Worm (Caenorhabditis elegans): Measurements from ENCODE around the gene acr-16.

acr-16 gene

DNA sequence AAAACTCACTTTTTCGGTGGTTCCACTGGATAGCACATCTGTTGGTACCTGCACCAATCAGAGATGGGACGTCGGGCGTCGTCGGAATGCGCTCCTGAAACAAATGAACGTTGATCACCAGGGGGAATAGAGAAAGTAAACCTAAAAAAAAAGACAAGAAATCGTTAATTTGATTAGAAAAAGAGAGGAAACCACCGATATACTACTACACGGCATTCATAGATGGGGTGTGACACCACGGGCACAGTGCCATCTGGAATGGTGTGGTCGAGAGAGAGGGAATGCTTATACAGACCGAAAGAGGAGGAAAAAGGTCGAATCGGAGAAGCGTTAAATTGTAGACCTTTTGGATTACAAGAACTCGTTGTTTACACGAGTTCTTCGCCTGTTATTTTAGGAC, 27.1 kb downstream of the acr-16 start, which contains the start of gene C10B5.3:
Gene C10B5.3 (minus strand): TSS at position 101 of the 400 bp plus-strand sequence.
- TF ChIP-seq aly-2 (tag; optimal IDR thresholded peaks at IDR 0.05) (no peak), unc-62 (GFP tag; optimal IDR thresholded peaks at IDR 0.05) (no peak), lin-15B (tag; optimal IDR thresholded peaks at IDR 0.05) (no peak), fkh-10 (GFP tag; optimal IDR thresholded peaks at IDR 0.05) (no peak), egl-27 (tag; optimal IDR thresholded peaks at IDR 0.05) (no peak), nhr-43 (tag; optimal IDR thresholded peaks at IDR 0.05; ENCODE audit: poor library complexity, severe bottlenecking) (no peak), elt-1 (tag; optimal IDR thresholded peaks at IDR 0.05) (no peak), fos-1 (tag; optimal IDR thresholded peaks at IDR 0.05) (no peak), snpc-4 (tag; optimal IDR thresholded peaks at IDR 0.05) (no peak), jun-1 (tag; optimal IDR thresholded peaks at IDR 0.05) (no peak), nhr-77 (tag; optimal IDR thresholded peaks at IDR 0.05) (no peak), lsy-12 (tag; optimal IDR thresholded peaks at IDR 0.05) (no peak), nhr-11 (tag; optimal IDR thresholded peaks at IDR 0.05) (no peak), nhr-12 (tag; optimal IDR thresholded peaks at IDR 0.05) (no peak), nhr-23 (tag; optimal IDR thresholded peaks at IDR 0.05) (no peak), lin-39 (tag; optimal IDR thresholded peaks at IDR 0.05) (no peak), tbx-2 (tag; optimal IDR thresholded peaks at IDR 0.05) (no peak), ztf-4 (tag; optimal IDR thresholded peaks at IDR 0.05) (no peak)

DNA sequence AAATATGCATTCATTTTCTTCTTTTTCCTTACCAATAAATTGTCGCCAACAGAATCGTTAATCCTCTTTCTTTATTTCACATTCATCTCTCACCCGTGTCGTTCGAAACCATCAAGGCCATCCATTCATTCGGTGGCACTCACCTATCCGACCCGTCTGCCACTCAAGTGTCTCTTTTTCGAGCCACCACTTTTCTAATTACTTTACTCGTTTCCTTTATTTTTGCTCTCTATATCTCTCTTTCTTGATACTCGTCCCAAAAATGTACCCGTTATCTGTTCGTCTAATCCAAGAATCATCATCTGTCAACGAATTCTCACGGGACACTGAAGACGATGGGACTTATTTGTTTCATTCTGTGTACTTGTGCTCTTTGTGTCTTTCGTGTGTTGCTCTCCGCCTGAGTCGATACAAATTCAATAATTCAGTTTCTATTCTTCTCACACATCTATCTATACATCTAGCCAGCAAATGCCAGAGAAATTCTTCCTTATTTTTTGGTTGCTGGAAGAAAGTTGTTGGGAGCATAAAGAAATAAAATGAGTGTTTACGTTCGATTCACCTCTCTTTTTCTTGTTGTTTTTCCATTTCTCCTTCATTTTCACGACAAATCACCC, 31.8 kb downstream of the acr-16 start:
- no peak for TF ChIP-seq snpc-4 (tag; optimal IDR thresholded peaks at IDR 0.05)
- TF ChIP-seq ztf-11 (tag; optimal IDR thresholded peaks at IDR 0.05), result no peak
- TF ChIP-seq lsy-12 (tag; optimal IDR thresholded peaks at IDR 0.05), result no peak
- no peak for TF ChIP-seq eor-1 (tag; optimal IDR thresholded peaks at IDR 0.05)
- TF ChIP-seq lin-39 (tag; optimal IDR thresholded peaks at IDR 0.05), result no peak
- TF ChIP-seq ceh-9 (tag; optimal IDR thresholded peaks at IDR 0.05), result no peak
- TF ChIP-seq elt-1 (tag; optimal IDR thresholded peaks at IDR 0.05), result peak; percentile 58
- peak; percentile 13 for TF ChIP-seq fkh-10 (GFP tag; optimal IDR thresholded peaks at IDR 0.05)
- TF ChIP-seq unc-62 (GFP tag; optimal IDR thresholded peaks at IDR 0.05), result peak; percentile 53
- TF ChIP-seq nfya-1 (tag; optimal IDR thresholded peaks at IDR 0.05; ENCODE audit: insufficient read depth), result no peak
- TF ChIP-seq nhr-43 (tag; optimal IDR thresholded peaks at IDR 0.05; ENCODE audit: poor library complexity, severe bottlenecking), result no peak
- peak; percentile 13 for TF ChIP-seq egl-5 (tag; optimal IDR thresholded peaks at IDR 0.05)

DNA sequence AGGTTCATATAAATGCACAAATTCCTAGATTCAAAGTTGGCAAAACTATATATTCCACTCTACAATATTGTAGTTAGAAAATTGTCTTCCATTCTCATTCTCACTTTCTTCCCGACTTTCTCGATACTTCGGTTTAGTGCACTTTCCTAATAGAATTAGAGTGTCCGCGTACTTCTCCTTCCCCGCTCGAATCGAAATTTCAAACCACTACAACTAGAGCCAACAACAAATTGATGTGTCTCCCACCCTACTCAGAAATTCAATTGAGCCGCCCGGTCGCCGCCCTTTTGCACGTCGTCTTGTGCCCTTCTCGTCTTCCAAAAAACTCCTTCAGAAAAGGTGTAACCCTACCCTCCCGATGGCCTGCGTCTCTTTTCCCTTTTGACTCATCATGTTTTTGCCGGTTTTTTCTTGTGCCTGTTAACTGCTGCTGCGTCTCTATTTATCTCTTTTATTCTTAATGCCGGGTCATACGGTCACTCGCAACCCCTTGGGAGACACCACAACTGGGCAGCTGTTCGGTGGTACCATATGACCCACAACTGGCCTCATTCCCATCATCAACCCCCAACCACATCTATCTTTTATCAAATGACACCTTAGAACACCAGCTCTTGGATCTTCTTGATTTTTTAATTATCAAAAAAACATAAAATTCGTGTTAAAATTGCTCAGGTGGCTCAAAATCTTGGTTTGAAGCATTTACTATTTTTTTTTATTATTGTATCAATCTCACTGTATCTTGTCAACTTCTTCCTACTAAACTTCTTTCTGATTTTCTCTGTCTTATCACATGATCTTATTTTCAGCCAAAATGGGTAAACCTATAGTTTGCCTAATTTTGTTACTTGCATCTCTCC, 33.3 kb downstream of the acr-16 start, which contains the start of gene tag-196:
Gene tag-196 (plus strand): TSS at position 810 of the 860 bp plus-strand sequence.
- peak; percentile 48 for TF ChIP-seq egl-5 (tag; optimal IDR thresholded peaks at IDR 0.05)
- no peak for TF ChIP-seq nhr-12 (tag; optimal IDR thresholded peaks at IDR 0.05)
- TF ChIP-seq nfya-1 (tag; optimal IDR thresholded peaks at IDR 0.05; ENCODE audit: insufficient read depth), result peak; percentile 24
- TF ChIP-seq lin-39 (tag; optimal IDR thresholded peaks at IDR 0.05), result peak; percentile 32

DNA sequence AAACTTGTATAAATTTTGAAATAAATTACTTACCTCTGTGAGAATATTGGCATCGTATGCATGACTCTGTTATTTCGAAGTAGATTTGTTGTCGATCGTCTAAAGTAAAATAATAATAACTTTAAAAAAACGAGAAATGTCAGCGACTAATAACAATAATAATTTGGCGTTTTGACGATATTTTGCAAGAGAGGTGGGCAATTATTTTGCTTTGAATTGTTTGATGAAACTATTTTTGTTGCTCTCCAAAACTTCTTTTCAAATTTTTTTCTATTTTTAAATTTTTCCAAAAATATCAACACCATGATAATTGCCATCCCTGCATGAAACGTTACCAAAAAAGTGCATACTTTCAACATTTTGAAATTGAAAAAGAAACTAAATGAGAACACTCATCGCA, 38.2 kb downstream of the acr-16 start, which contains the start of gene F41E6.7:
Gene F41E6.7 (minus strand): TSS at position 101 of the 400 bp plus-strand sequence.
- TF ChIP-seq mdl-1 (tag; optimal IDR thresholded peaks at IDR 0.05) (no peak), egl-27 (tag; optimal IDR thresholded peaks at IDR 0.05) (no peak), unc-39 (tag; optimal IDR thresholded peaks at IDR 0.05) (no peak), nfya-1 (tag; optimal IDR thresholded peaks at IDR 0.05; ENCODE audit: insufficient read depth) (no peak), fkh-10 (GFP tag; optimal IDR thresholded peaks at IDR 0.05) (no peak), lin-15B (tag; optimal IDR thresholded peaks at IDR 0.05) (no peak), egl-5 (tag; optimal IDR thresholded peaks at IDR 0.05) (no peak), ztf-11 (tag; optimal IDR thresholded peaks at IDR 0.05) (no peak), fkh-2 (tag; optimal IDR thresholded peaks at IDR 0.05) (no peak), ama-1 (optimal IDR thresholded peaks at IDR 0.05) (no peak), pqm-1 (tag; optimal IDR thresholded peaks at IDR 0.05) (no peak)

DNA sequence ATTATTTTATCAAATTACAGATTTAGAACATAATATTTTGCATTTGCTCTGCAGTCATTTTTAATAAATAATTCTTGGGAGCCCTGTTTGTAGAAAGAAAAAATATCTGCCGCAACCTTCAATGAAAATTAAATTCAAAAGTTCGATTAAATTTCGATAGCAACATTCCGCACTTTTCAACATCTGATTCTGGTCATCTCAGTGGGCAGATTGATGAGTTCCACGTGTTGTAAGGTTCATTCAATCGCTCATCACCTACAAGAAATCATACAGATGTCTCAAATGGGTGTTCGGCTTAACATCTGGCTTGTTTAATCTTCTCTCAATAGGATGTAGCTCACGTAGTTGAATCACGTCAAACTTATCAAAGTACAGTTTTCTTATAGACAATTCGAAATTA, 38.9 kb downstream of the acr-16 start:
- TF ChIP-seq lin-39 (tag; optimal IDR thresholded peaks at IDR 0.05) (no peak), egl-27 (tag; optimal IDR thresholded peaks at IDR 0.05) (no peak), lin-15B (tag; optimal IDR thresholded peaks at IDR 0.05) (no peak), nhr-25 (tag; optimal IDR thresholded peaks at IDR 0.05) (no peak), daf-12 (tag; optimal IDR thresholded peaks at IDR 0.05) (no peak)

Data from whole organism, L3 larva.